Fruit fly (Drosophila melanogaster) whole organism, wandering third instar larva: Measurements from ENCODE around the gene Sqor.
A peak's percentile ranks its signal among the peaks of the same experiment; 100 is the strongest.

Experiments used
- Abd-B ChIP-seq: fragments of >200 bp; optimal IDR thresholded peaks from 2 replicates; lab custom pipeline; 2017; ENCODE audit warnings: missing biosample characterization, missing genetic modification characterization
- CG32264 ChIP-seq: fragments of 200-800 bp; sonication (Bioruptor generic); optimal IDR thresholded peaks from 2 replicates; lab custom pipeline; 2016; ENCODE audit warnings: missing biosample characterization, missing genetic modification characterization
- CG9705 ChIP-seq: fragments of 200-800 bp; sonication (Bioruptor generic); optimal IDR thresholded peaks from 2 replicates; lab custom pipeline; 2018; ENCODE audit warnings: missing biosample characterization, mild to moderate bottlenecking, missing genetic modification characterization
- CrebA ChIP-seq: fragments of 200-800 bp; sonication (Bioruptor generic); optimal IDR thresholded peaks from 2 replicates; lab custom pipeline; 2016; ENCODE audit warnings: missing biosample characterization, mild to moderate bottlenecking, missing genetic modification characterization, borderline replicate concordance
- Dif ChIP-seq: fragments of 200-275, 200-300 bp; sonication (Bioruptor generic); optimal IDR thresholded peaks from 2 replicates; lab custom pipeline; 2018; ENCODE audit warnings: missing biosample characterization, missing genetic modification characterization; ENCODE audit not compliant: partially characterized antibody
- GATAd ChIP-seq: sonication (Bioruptor generic); optimal IDR thresholded peaks from 2 replicates; lab custom pipeline; 2016; ENCODE audit warnings: missing biosample characterization, missing genetic modification characterization
- Hnf4 ChIP-seq: fragments of 200-800 bp; sonication (Bioruptor generic); optimal IDR thresholded peaks from 2 replicates; lab custom pipeline; 2016; ENCODE audit warnings: missing biosample characterization, mild to moderate bottlenecking, missing genetic modification characterization
- Hr78 ChIP-seq: fragments of >200 bp; optimal IDR thresholded peaks from 2 replicates; lab custom pipeline; 2017; ENCODE audit warnings: missing biosample characterization, missing genetic modification characterization
- Hr83 ChIP-seq: fragments of 200-300 bp; sonication (Bioruptor generic); optimal IDR thresholded peaks from 2 replicates; lab custom pipeline; 2016; ENCODE audit warnings: missing biosample characterization, mild to moderate bottlenecking, missing genetic modification characterization, moderate library complexity; ENCODE audit not compliant: poor library complexity, severe bottlenecking
- Mio ChIP-seq: sonication (Bioruptor generic); optimal IDR thresholded peaks from 2 replicates; lab custom pipeline; 2016; ENCODE audit warnings: missing biosample characterization, missing genetic modification characterization
- Myc ChIP-seq: fragments of >200 bp; optimal IDR thresholded peaks from 2 replicates; lab custom pipeline; 2017
- OdsH ChIP-seq: fragments of 200-800 bp; sonication (Bioruptor generic); optimal IDR thresholded peaks from 2 replicates; lab custom pipeline; 2016; ENCODE audit warnings: missing biosample characterization, mild to moderate bottlenecking, missing genetic modification characterization
- Rel ChIP-seq, 2 experiments: fragments of 200-800 bp; sonication (Bioruptor generic) in 1 of 2; optimal IDR thresholded peaks; 2 replicates in 1 of 2; 3 replicates in 1 of 2; lab custom pipeline; 2016 to 2019; ENCODE audit warnings: mild to moderate bottlenecking in 2 of 2, missing biosample characterization in 2 of 2, missing genetic modification characterization in 2 of 2, moderate library complexity in 1 of 2
- Sp1 ChIP-seq: fragments of 200-800 bp; sonication (Bioruptor generic); optimal IDR thresholded peaks from 3 replicates; lab custom pipeline; 2019; ENCODE audit warnings: missing biosample characterization, mild to moderate bottlenecking, missing genetic modification characterization, moderate library complexity
- Vsx2 ChIP-seq: fragments of 200-300, 225-300 bp; sonication (Bioruptor generic); optimal IDR thresholded peaks from 2 replicates; lab custom pipeline; 2018; ENCODE audit warnings: missing biosample characterization, missing genetic modification characterization; ENCODE audit not compliant: partially characterized antibody
- br ChIP-seq: fragments of 200-800 bp; sonication (Bioruptor generic); optimal IDR thresholded peaks from 2 replicates; lab custom pipeline; 2016; ENCODE audit warnings: missing biosample characterization, missing genetic modification characterization
- brk ChIP-seq: fragments of 200-800 bp; sonication (Bioruptor generic); optimal IDR thresholded peaks from 2 replicates; lab custom pipeline; 2016; ENCODE audit warnings: missing biosample characterization, mild to moderate bottlenecking, missing genetic modification characterization
- dmrt93B ChIP-seq: fragments of 200-800 bp; sonication (Bioruptor generic); optimal IDR thresholded peaks from 2 replicates; lab custom pipeline; 2018; ENCODE audit warnings: missing biosample characterization, mild to moderate bottlenecking, missing genetic modification characterization
- dsf ChIP-seq: sonication (Bioruptor generic); optimal IDR thresholded peaks from 2 replicates; lab custom pipeline; 2016; ENCODE audit warnings: missing biosample characterization, missing genetic modification characterization, borderline replicate concordance
- ey ChIP-seq: fragments of 200-800 bp; sonication (Bioruptor generic); optimal IDR thresholded peaks from 2 replicates; lab custom pipeline; 2016; ENCODE audit warnings: missing biosample characterization, missing genetic modification characterization
- foxo ChIP-seq, 2 experiments: fragments of 200-800 bp; sonication (Bioruptor generic); optimal IDR thresholded peaks; 2 replicates in 1 of 2; 3 replicates in 1 of 2; lab custom pipeline; 2016 to 2017; ENCODE audit warnings: missing biosample characterization in 2 of 2, missing genetic modification characterization in 2 of 2
- fru ChIP-seq: fragments of 200-800 bp; sonication (Bioruptor generic); optimal IDR thresholded peaks from 3 replicates; lab custom pipeline; 2016; ENCODE audit warnings: missing biosample characterization, mild to moderate bottlenecking, missing genetic modification characterization
- h ChIP-seq: fragments of 200-800 bp; sonication (Bioruptor generic); optimal IDR thresholded peaks from 3 replicates; lab custom pipeline; 2016; ENCODE audit warnings: missing biosample characterization, mild to moderate bottlenecking, missing genetic modification characterization
- jim ChIP-seq: fragments of 175-275, 200-325 bp; sonication (Bioruptor generic); optimal IDR thresholded peaks from 2 replicates; lab custom pipeline; 2016; ENCODE audit warnings: missing biosample characterization, mild to moderate bottlenecking, missing genetic modification characterization
- pan ChIP-seq: fragments of >200 bp; optimal IDR thresholded peaks from 2 replicates; lab custom pipeline; 2017
- psq ChIP-seq: fragments of 200-800 bp; sonication (Bioruptor generic); optimal IDR thresholded peaks from 3 replicates; lab custom pipeline; 2017; ENCODE audit warnings: missing biosample characterization, mild to moderate bottlenecking, missing genetic modification characterization, moderate library complexity
- sv ChIP-seq: fragments of 200-800 bp; sonication (Bioruptor generic); optimal IDR thresholded peaks from 3 replicates; lab custom pipeline; 2016; ENCODE audit warnings: missing biosample characterization, missing genetic modification characterization
- usp ChIP-seq: fragments of >200 bp; optimal IDR thresholded peaks from 2 replicates; lab custom pipeline; 2017; ENCODE audit warnings: missing biosample characterization, missing genetic modification characterization
- woc ChIP-seq: sonication (Bioruptor generic); optimal IDR thresholded peaks from 2 replicates; lab custom pipeline; 2016; ENCODE audit warnings: missing biosample characterization, mild to moderate bottlenecking, missing genetic modification characterization

Sqor gene

dm6 chr3L:4270949-4271827 is 31.2 kb downstream of the Sqor start:
- TF ChIP-seq Rel (GFP tag; optimal IDR thresholded peaks at IDR 0.05; lab: Kevin White, UChicago), result no peak
- TF ChIP-seq Rel (tag; optimal IDR thresholded peaks at IDR 0.05; lab: Kevin White, UChicago), result peak; percentile 1
- no peak for TF ChIP-seq Hr83 (GFP tag; lab: Kevin White, UChicago)

- TF ChIP-seq psq (GFP tag; lab: Kevin White, UChicago) (peak; percentile 10), GATAd (no peak)
These were observed 32.3 kb downstream of the Sqor start for dm6 chr3L:4272167-4272773.

- no peak for TF ChIP-seq CG32264 (GFP tag; lab: Kevin White, UChicago)
These were observed 37.8 kb downstream of the Sqor start, which contains the start of gene Ctl1 for dm6 chr3L:4277796-4278195. TSS of gene Ctl1 (plus strand) at chr3L:4277962.

dm6 chr3L:4282627-4283026 is 42.7 kb downstream of the Sqor start, which contains the start of gene CG11583:
TSS of gene CG11583 (minus strand) at chr3L:4282817.
- TF ChIP-seq jim (GFP tag; lab: Kevin White, UChicago), result no peak
- no peak for TF ChIP-seq Hnf4 (GFP tag; lab: Kevin White, UChicago)
- TF ChIP-seq Vsx2 (GFP tag; lab: Kevin White, UChicago), result no peak
- TF ChIP-seq Rel (GFP tag; optimal IDR thresholded peaks at IDR 0.05; lab: Kevin White, UChicago), result no peak
- no peak for TF ChIP-seq Rel (tag; optimal IDR thresholded peaks at IDR 0.05; lab: Kevin White, UChicago)
- no peak for TF ChIP-seq Dif (GFP tag; lab: Kevin White, UChicago)
- TF ChIP-seq usp, result no peak
- TF ChIP-seq Hr78, result no peak
- TF ChIP-seq ey (GFP tag; lab: Kevin White, UChicago), result peak; percentile 41
- no peak for TF ChIP-seq dsf (GFP tag; lab: Kevin White, UChicago)
- TF ChIP-seq Abd-B, result no peak
- TF ChIP-seq foxo (GFP tag; optimal IDR thresholded peaks at IDR 0.05; lab: Kevin White, UChicago), result no peak
- TF ChIP-seq CG9705 (GFP tag; lab: Kevin White, UChicago), result no peak
- TF ChIP-seq CG32264 (GFP tag; lab: Kevin White, UChicago), result no peak
- TF ChIP-seq woc (GFP tag; lab: Kevin White, UChicago), result no peak
- no peak for TF ChIP-seq pan (lab: Kevin White, UChicago)
- peak; percentile 9 for TF ChIP-seq sv (GFP tag; lab: Kevin White, UChicago)
- TF ChIP-seq GATAd, result no peak
- no peak for TF ChIP-seq brk (GFP tag; lab: Kevin White, UChicago)
- TF ChIP-seq h (GFP tag; lab: Kevin White, UChicago), result no peak
- TF ChIP-seq psq (GFP tag; lab: Kevin White, UChicago), result peak; percentile 22
- TF ChIP-seq fru (GFP tag; lab: Kevin White, UChicago), result no peak
- TF ChIP-seq Myc, result peak; percentile 57
- TF ChIP-seq OdsH (GFP tag; lab: Kevin White, UChicago), result peak; percentile 32
- no peak for TF ChIP-seq Sp1 (GFP tag; lab: Kevin White, UChicago)
- TF ChIP-seq Mio (GFP tag; lab: Kevin White, UChicago), result no peak
- no peak for TF ChIP-seq dmrt93B
- TF ChIP-seq CrebA (GFP tag; lab: Kevin White, UChicago), result no peak
- TF ChIP-seq br (GFP tag; lab: Kevin White, UChicago), result no peak
- TF ChIP-seq Hr83 (GFP tag; lab: Kevin White, UChicago), result peak; percentile 70
